Worm (Caenorhabditis elegans): Measurements from ENCODE around the gene F38B2.3.

- no peak for TF ChIP-seq W03F9.2 (tag; optimal IDR thresholded peaks at IDR 0.05)
- TF ChIP-seq dao-5 (tag; optimal IDR thresholded peaks at IDR 0.05): no peak
- TF ChIP-seq him-1 (tag; optimal IDR thresholded peaks at IDR 0.05): no peak
Measured at ce11 chrX:11287617-11288016, 1.5 kb upstream of the F38B2.3 start, which contains the start of gene F38B2.4.

Data from whole organism, L4/young adult.